Fruit fly (Drosophila melanogaster): ENCODE measurements around the gene Cyp28a5.

The Cyp28a5 gene

DNA sequence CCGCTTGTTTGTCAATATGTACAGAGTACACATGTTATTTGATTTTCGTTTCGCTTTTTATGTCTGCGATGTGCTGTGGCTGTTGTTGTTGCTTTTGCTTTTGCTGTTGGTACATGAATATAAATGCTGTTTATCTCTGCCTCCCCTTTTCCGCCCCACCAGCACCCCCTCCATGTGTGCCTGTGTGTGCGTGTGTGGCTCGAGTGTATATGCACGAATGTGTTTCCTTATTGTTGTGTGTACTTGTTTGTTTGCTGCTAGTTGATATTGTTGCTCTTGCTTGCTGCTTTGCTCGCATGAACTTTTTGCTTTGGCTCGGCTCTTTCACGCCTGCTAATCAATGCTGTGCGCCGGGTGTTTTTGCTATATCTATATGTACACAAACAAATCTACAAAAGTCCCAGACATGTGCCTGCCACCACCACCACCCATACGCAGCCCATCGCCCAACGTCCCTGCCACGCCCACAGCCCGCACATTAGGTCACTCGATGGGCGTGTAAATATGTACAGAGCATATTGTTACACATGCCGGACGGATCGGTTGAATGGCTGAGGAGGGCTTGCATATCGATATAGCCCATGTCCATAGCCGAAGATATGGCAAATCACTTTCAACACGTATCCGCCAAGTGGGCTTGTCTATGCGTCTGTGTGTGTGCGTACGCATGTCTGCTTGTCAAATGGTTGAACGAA is 47.1 kb downstream of the Cyp28a5 start:
- TF ChIP-seq CG17806 (tag; optimal IDR thresholded peaks at IDR 0.05) (peak; percentile 13), D1 (tag; optimal IDR thresholded peaks at IDR 0.05) (no peak), gl (tag; optimal IDR thresholded peaks at IDR 0.05) (peak; percentile 79), CG10348 (GFP tag; IDR thresholded peaks at IDR 0.05) (no peak), Pif1A (GFP tag; optimal IDR thresholded peaks at IDR 0.05) (peak; percentile 86), CG15710 (tag; optimal IDR thresholded peaks at IDR 0.05) (peak; percentile 44), CG8301 (tag; optimal IDR thresholded peaks at IDR 0.05) (peak; percentile 64), CG8159 (tag; optimal IDR thresholded peaks at IDR 0.05) (peak; percentile 29), Pif1B (GFP tag; optimal IDR thresholded peaks at IDR 0.05) (peak; percentile 80), CG34367 (tag; optimal IDR thresholded peaks at IDR 0.05) (peak; percentile 69), CG13204 (GFP tag; optimal IDR thresholded peaks at IDR 0.05) (peak; percentile 71), Snoo (tag; optimal IDR thresholded peaks at IDR 0.05) (peak; percentile 88), Ets98B (GFP tag; IDR thresholded peaks at IDR 0.05) (peak; percentile 88), CG14655 (GFP tag; optimal IDR thresholded peaks at IDR 0.05) (peak; percentile 73), CG4496 (GFP tag; IDR thresholded peaks at IDR 0.05) (peak; percentile 85), CG12605 (GFP tag; IDR thresholded peaks at IDR 0.05) (peak; percentile 68), EcR (GFP tag; optimal IDR thresholded peaks at IDR 0.05) (peak; percentile 49), CG32121 (GFP tag; IDR thresholded peaks at IDR 0.05) (peak; percentile 90), rn (GFP tag; IDR thresholded peaks at IDR 0.05) (peak; percentile 61), CG9948 (tag; optimal IDR thresholded peaks at IDR 0.05) (no peak), fd96Ca (GFP tag; IDR thresholded peaks at IDR 0.05) (peak; percentile 89)

DNA sequence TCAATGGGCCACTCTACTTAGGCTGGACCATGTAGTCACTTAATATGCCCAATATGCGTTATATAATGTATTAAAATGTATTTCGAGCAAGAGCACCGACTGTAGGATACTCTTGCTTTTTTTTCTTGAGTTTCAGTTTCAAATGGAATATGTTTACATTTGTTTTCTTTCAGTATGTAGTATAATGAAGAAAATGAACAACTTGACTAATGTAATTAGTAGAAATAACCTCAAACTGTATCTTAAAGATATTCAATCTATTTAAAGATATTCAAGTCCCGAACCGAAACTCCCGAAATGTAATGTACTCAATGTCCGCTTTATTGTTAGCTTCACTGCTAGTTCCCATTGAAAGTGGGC is 47.6 kb downstream of the Cyp28a5 start:
- TF ChIP-seq gl (tag; optimal IDR thresholded peaks at IDR 0.05) (no peak), CG8301 (tag; optimal IDR thresholded peaks at IDR 0.05) (peak; percentile 66), CG4496 (GFP tag; IDR thresholded peaks at IDR 0.05) (peak; percentile 11; the same call in 1 of the 3 replicates), EcR (GFP tag; optimal IDR thresholded peaks at IDR 0.05) (no peak), CG10348 (GFP tag; IDR thresholded peaks at IDR 0.05) (no peak), rn (GFP tag; IDR thresholded peaks at IDR 0.05) (0 out of 2 replicates have a peak, but pooled peaks have one; percentile 3), CG14655 (GFP tag; optimal IDR thresholded peaks at IDR 0.05) (peak; percentile 65), CG9948 (tag; optimal IDR thresholded peaks at IDR 0.05) (peak; percentile 20), CG13204 (GFP tag; optimal IDR thresholded peaks at IDR 0.05) (no peak), CG8159 (tag; optimal IDR thresholded peaks at IDR 0.05) (peak; percentile 76), CG15710 (tag; optimal IDR thresholded peaks at IDR 0.05) (no peak), Pif1B (GFP tag; optimal IDR thresholded peaks at IDR 0.05) (no peak), CG32121 (GFP tag; IDR thresholded peaks at IDR 0.05) (no peak), Ets98B (GFP tag; IDR thresholded peaks at IDR 0.05) (no peak), Pif1A (GFP tag; optimal IDR thresholded peaks at IDR 0.05) (no peak)

DNA sequence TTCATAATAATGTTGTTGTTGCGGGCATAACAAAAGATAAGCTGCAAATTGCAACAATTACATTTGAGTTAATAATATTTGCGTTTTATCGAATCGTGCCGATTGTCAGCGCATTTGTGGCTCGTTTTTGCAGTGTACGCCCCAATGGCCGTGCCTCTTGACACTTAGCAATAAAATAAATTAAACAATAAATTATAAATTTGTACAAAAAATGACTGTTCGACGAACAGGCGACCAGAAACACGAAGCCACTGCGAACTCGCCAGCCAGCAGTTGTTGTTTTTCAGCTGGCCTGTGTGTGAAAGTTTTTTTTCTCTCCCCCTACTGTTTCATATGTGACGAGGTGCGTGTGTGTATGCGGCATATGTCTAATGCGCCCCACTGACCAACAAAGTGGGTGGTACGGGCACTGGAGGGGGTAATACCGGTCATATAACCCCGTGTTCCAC is 48.4 kb downstream of the Cyp28a5 start:
- no peak for TF ChIP-seq CG8159 (tag; optimal IDR thresholded peaks at IDR 0.05)
- peak; percentile 66 for TF ChIP-seq fd96Ca (GFP tag; IDR thresholded peaks at IDR 0.05)
- peak; percentile 40 for TF ChIP-seq Ets98B (GFP tag; IDR thresholded peaks at IDR 0.05)
- TF ChIP-seq Pif1B (GFP tag; optimal IDR thresholded peaks at IDR 0.05) = peak; percentile 19
- no peak for TF ChIP-seq CG13204 (GFP tag; optimal IDR thresholded peaks at IDR 0.05)
- TF ChIP-seq CG4496 (GFP tag; IDR thresholded peaks at IDR 0.05) = peak; percentile 25; the same call in 2 of the 3 replicates
- peak; percentile 40; the same call in 1 of the 2 replicates for TF ChIP-seq CG32121 (GFP tag; IDR thresholded peaks at IDR 0.05)

DNA sequence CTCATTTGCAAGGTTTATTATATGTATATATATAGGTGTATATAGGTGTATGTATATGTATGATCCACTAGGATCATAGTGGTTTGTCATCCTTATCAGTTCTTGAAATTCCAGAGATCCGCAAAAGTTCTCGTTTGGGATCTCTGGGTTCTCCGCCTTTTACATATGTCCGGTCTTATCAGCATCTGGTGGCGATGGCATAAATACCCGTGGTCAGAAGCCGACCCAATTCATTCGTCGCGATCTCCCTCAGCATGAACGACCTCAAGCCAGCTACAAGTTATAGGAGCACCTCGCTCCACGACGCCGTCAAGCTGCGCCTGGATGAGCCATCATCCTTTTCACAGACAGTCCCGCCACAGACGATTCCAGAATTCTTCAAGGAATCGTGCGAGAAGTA is 49.7 kb downstream of the Cyp28a5 start, which contains the start of gene hll:
hll (plus strand) TSS at position 224 of the 400 bp plus-strand sequence.
- TF ChIP-seq CG8301 (tag; optimal IDR thresholded peaks at IDR 0.05) = no peak
- TF ChIP-seq CG13204 (GFP tag; optimal IDR thresholded peaks at IDR 0.05) = no peak
- no peak for TF ChIP-seq CG32121 (GFP tag; IDR thresholded peaks at IDR 0.05)
- TF ChIP-seq rn (GFP tag; IDR thresholded peaks at IDR 0.05) = no peak
- TF ChIP-seq CG4496 (GFP tag; IDR thresholded peaks at IDR 0.05) = no peak
- TF ChIP-seq Pif1B (GFP tag; optimal IDR thresholded peaks at IDR 0.05) = no peak
